Worm (Caenorhabditis elegans) whole organism, late embryonic: Measurements from ENCODE around the gene msp-81.

Experiments used
- ama-1 ChIP-seq: fragments of 150-350 bp; optimal IDR thresholded peaks from 2 replicates; lab custom pipeline; 2014
- gmeb-2 ChIP-seq: sonication (generic microtip); optimal IDR thresholded peaks from 2 replicates; lab custom pipeline; 2016; ENCODE audit warnings: missing genetic modification characterization, inconsistent platforms, missing compliant biosample characterization
- hlh-13 ChIP-seq: fragments of 200-800 bp; sonication (Bioruptor generic); optimal IDR thresholded peaks from 2 replicates; lab custom pipeline; 2018; ENCODE audit warnings: mild to moderate bottlenecking, missing genetic modification characterization, missing compliant biosample characterization
- hlh-30 ChIP-seq: sonication (generic microtip); optimal IDR thresholded peaks from 2 replicates; lab custom pipeline; 2017; ENCODE audit warnings: antibody characterized with exemption, missing genetic modification characterization, missing compliant biosample characterization; ENCODE audit not compliant: insufficient read depth
- lin-11 ChIP-seq: fragments of 200-800 bp; sonication (Bioruptor generic); optimal IDR thresholded peaks from 2 replicates; lab custom pipeline; 2018; ENCODE audit warnings: mild to moderate bottlenecking, missing genetic modification characterization, missing compliant biosample characterization
- pha-4 ChIP-seq: fragments of 150-350 bp; optimal IDR thresholded peaks from 2 replicates; lab custom pipeline; 2018; ENCODE audit warnings: missing biosample characterization, missing genetic modification reagents, missing genetic modification characterization
- ref-2 ChIP-seq: sonication (generic microtip); optimal IDR thresholded peaks from 2 replicates; lab custom pipeline; 2016; ENCODE audit warnings: missing genetic modification characterization, missing compliant biosample characterization
- rnt-1 ChIP-seq: sonication (generic microtip); optimal IDR thresholded peaks from 2 replicates; lab custom pipeline; 2016; ENCODE audit warnings: missing genetic modification characterization, missing compliant biosample characterization
- sox-4 ChIP-seq: sonication (generic microtip); optimal IDR thresholded peaks from 2 replicates; lab custom pipeline; 2017; ENCODE audit warnings: mild to moderate bottlenecking, missing genetic modification characterization, inconsistent platforms, missing compliant biosample characterization

DNA sequence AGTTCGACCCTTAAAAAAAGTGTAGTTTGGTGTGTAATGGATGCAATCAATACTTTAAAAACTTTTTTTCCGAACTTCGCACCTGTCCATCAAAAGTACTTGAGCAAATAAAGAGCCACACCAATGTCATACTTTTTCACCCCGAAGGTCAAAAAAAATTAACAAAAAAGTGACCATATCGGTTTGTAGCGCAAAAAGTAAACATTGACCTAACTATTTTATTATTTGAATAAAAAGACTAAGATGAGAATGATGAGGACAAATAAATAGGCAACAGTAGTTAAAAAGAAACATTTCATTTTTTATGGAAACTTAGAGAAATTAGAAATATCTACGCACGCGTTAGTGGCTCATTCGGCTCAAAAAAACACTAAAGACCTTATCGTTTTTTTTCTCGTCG is 33.1 kb upstream of the msp-81 start:
- TF ChIP-seq hlh-13 (GFP tag; lab: Kevin White, UChicago) (no peak), sox-4 (tag; lab: Kevin White, UChicago) (no peak), ref-2 (tag; lab: Kevin White, UChicago) (no peak), lin-11 (tag; lab: Kevin White, UChicago) (no peak), ama-1 (no peak), pha-4 (tag; lab: Kevin White, UChicago) (no peak), hlh-30 (no peak), gmeb-2 (no peak), rnt-1 (tag; lab: Kevin White, UChicago) (no peak)
